Fruit fly (Drosophila melanogaster) whole organism, embryonic: ENCODE measurements around the gene CG14205.

ENCODE experiments used
- Abd-B ChIP-seq: fragments of 200-800 bp; sonication (Bioruptor generic); optimal IDR thresholded peaks from 2 replicates; lab custom pipeline; 2018; ENCODE audit warnings: missing biosample characterization, mild to moderate bottlenecking, missing genetic modification characterization, moderate library complexity
- Ada2b ChIP-seq: fragments of 200-800 bp; sonication (Bioruptor generic); IDR thresholded peaks from 2 replicates; pipeline ENCODE4 v1.3.6; 2022; ENCODE audit warnings: missing biosample characterization, missing genetic modification characterization
- Awh ChIP-seq: fragments of 200-800 bp; sonication (Bioruptor generic); IDR thresholded peaks from 2 replicates; pipeline ENCODE4, ENCODE4 v1.3.6; 2022; ENCODE audit warnings: missing biosample characterization, missing genetic modification characterization
- BEAF-32 ChIP-seq: fragments of 200-800 bp; sonication (Bioruptor generic); optimal IDR thresholded peaks from 3 replicates; lab custom pipeline; 2017; ENCODE audit warnings: missing biosample characterization, missing genetic modification characterization, mild to moderate bottlenecking, moderate library complexity, missing genetic modification reagents
- CG11093 ChIP-seq: fragments of 200-800 bp; sonication (Bioruptor generic); IDR thresholded peaks from 3 replicates; pipeline ENCODE4 v1.3.6; 2022; ENCODE audit warnings: missing biosample characterization, missing genetic modification characterization
- CG11456 ChIP-seq: fragments of 200-800 bp; sonication (Bioruptor generic); IDR thresholded peaks from 3 replicates; pipeline ENCODE4 v1.3.6; 2022; ENCODE audit warnings: missing biosample characterization, missing genetic modification characterization
- CG11504 ChIP-seq: fragments of 200-800 bp; sonication (Bioruptor generic); optimal IDR thresholded peaks from 3 replicates; lab custom pipeline; 2019; ENCODE audit warnings: missing biosample characterization, mild to moderate bottlenecking, missing genetic modification characterization, moderate library complexity
- CG13624 ChIP-seq: fragments of 200-800 bp; sonication (Bioruptor generic); optimal IDR thresholded peaks from 2 replicates; lab custom pipeline; 2016; ENCODE audit warnings: missing biosample characterization, missing genetic modification characterization
- CG14667 ChIP-seq: fragments of 200-800 bp; sonication (Bioruptor generic); IDR thresholded peaks from 2 replicates; pipeline ENCODE4 v1.3.6; 2022; ENCODE audit warnings: missing biosample characterization, missing genetic modification characterization
- CG15073 ChIP-seq: fragments of 200-800 bp; sonication (Bioruptor generic); optimal IDR thresholded peaks from 2 replicates; lab custom pipeline; 2016; ENCODE audit warnings: missing biosample characterization, missing genetic modification characterization
- CG15479 ChIP-seq: fragments of 200-800 bp; sonication (Bioruptor generic); optimal IDR thresholded peaks from 3 replicates; lab custom pipeline; 2019; ENCODE audit warnings: missing biosample characterization, mild to moderate bottlenecking, missing genetic modification characterization, moderate library complexity
- CG16813 ChIP-seq: fragments of 200-800 bp; sonication (Bioruptor generic); IDR thresholded peaks from 3 replicates; pipeline ENCODE4 v1.3.6; 2022; ENCODE audit warnings: missing biosample characterization, missing genetic modification characterization; ENCODE audit not compliant: partially characterized antibody
- CG2116 ChIP-seq: fragments of 200-800 bp; sonication (Bioruptor generic); optimal IDR thresholded peaks from 3 replicates; lab custom pipeline; 2018; ENCODE audit warnings: missing biosample characterization, mild to moderate bottlenecking, missing genetic modification characterization
- CG3065 ChIP-seq: fragments of 200-800 bp; sonication (Bioruptor generic); optimal IDR thresholded peaks from 2 replicates; lab custom pipeline; 2016; ENCODE audit warnings: missing biosample characterization, missing genetic modification characterization
- CG31365 ChIP-seq: fragments of 200-800 bp; sonication (Bioruptor generic); optimal IDR thresholded peaks from 2 replicates; lab custom pipeline; 2018; ENCODE audit warnings: missing biosample characterization, mild to moderate bottlenecking, missing genetic modification characterization
- CG31441 ChIP-seq: fragments of 200-800 bp; sonication (Bioruptor generic); IDR thresholded peaks from 2 replicates; pipeline ENCODE4 v1.3.6; 2022; ENCODE audit warnings: missing biosample characterization, missing genetic modification characterization
- CG32772 ChIP-seq: fragments of 200-800 bp; sonication (Bioruptor generic); IDR thresholded peaks from 2 replicates; pipeline ENCODE4 v1.3.6; 2022; ENCODE audit warnings: missing biosample characterization, missing genetic modification characterization
- CG4328 ChIP-seq: fragments of 200-800 bp; sonication (Bioruptor generic); optimal IDR thresholded peaks from 3 replicates; lab custom pipeline; 2017; ENCODE audit warnings: missing biosample characterization, missing genetic modification reagents, missing genetic modification characterization
- CG4730 ChIP-seq: fragments of 200-800 bp; sonication (Bioruptor generic); IDR thresholded peaks from 2 replicates; pipeline ENCODE4 v1.3.6; 2022; ENCODE audit warnings: missing biosample characterization, missing genetic modification characterization
- CG8765 ChIP-seq: fragments of 200-800 bp; sonication (Bioruptor generic); IDR thresholded peaks from 2 replicates; pipeline ENCODE4 v1.3.6; 2022; ENCODE audit warnings: missing biosample characterization, missing genetic modification characterization
- CG9215 ChIP-seq: fragments of 200-800 bp; sonication (Bioruptor generic); IDR thresholded peaks from 2 replicates; pipeline ENCODE4 v1.3.6; 2022; ENCODE audit warnings: missing biosample characterization, missing genetic modification characterization
- CG9797 ChIP-seq: fragments of 200-800 bp; sonication (Bioruptor generic); optimal IDR thresholded peaks from 3 replicates; lab custom pipeline; 2018; ENCODE audit warnings: missing biosample characterization, mild to moderate bottlenecking, missing genetic modification characterization
- CHES-1-like ChIP-seq: fragments of 200-800 bp; sonication (Bioruptor generic); optimal IDR thresholded peaks from 2 replicates; lab custom pipeline; 2016; ENCODE audit warnings: missing biosample characterization, missing genetic modification characterization
- Drgx ChIP-seq: fragments of 200-800 bp; sonication (Bioruptor generic); IDR thresholded peaks from 2 replicates; pipeline ENCODE4 v1.3.6; 2022; ENCODE audit warnings: missing biosample characterization, missing genetic modification characterization
- Gug ChIP-seq: fragments of 200-800 bp; sonication (Bioruptor generic); IDR thresholded peaks from 4 replicates; pipeline ENCODE4 v1.3.6; 2022; ENCODE audit warnings: missing biosample characterization, missing genetic modification characterization
- Jarid2 ChIP-seq: fragments of 200-800 bp; sonication (Bioruptor generic); optimal IDR thresholded peaks from 3 replicates; lab custom pipeline; 2017; ENCODE audit warnings: mild to moderate bottlenecking, missing biosample characterization, missing genetic modification reagents, missing genetic modification characterization
- Max ChIP-seq: fragments of 200-800 bp; sonication (Bioruptor generic); optimal IDR thresholded peaks from 2 replicates; lab custom pipeline; 2016; ENCODE audit warnings: missing biosample characterization, mild to moderate bottlenecking, missing genetic modification characterization
- Nf-YC ChIP-seq: fragments of 200-800 bp; optimal IDR thresholded peaks from 3 replicates; lab custom pipeline; 2019; ENCODE audit warnings: missing biosample characterization, mild to moderate bottlenecking, missing genetic modification characterization, moderate library complexity
- Opbp ChIP-seq: fragments of 200-800 bp; sonication (Bioruptor generic); IDR thresholded peaks from 3 replicates; pipeline ENCODE4 v1.3.6; 2022; ENCODE audit warnings: missing biosample characterization, missing genetic modification characterization; ENCODE audit not compliant: partially characterized antibody
- Six4 ChIP-seq: fragments of 200-800 bp; sonication (Bioruptor generic); optimal IDR thresholded peaks from 2 replicates; lab custom pipeline; 2016; ENCODE audit warnings: missing biosample characterization, missing genetic modification characterization
- YL-1 ChIP-seq: fragments of 200-800 bp; sonication (Bioruptor generic); optimal IDR thresholded peaks from 3 replicates; lab custom pipeline; 2017; ENCODE audit warnings: missing biosample characterization, mild to moderate bottlenecking, missing genetic modification characterization
- al ChIP-seq: fragments of 200-800 bp; sonication (Bioruptor generic); IDR thresholded peaks from 2 replicates; pipeline ENCODE4 v1.3.6; 2022; ENCODE audit warnings: missing biosample characterization, missing genetic modification characterization
- bigmax ChIP-seq: fragments of 200-800 bp; sonication (Bioruptor generic); optimal IDR thresholded peaks from 2 replicates; lab custom pipeline; 2018; ENCODE audit warnings: missing biosample characterization, mild to moderate bottlenecking, missing genetic modification characterization
- bsh ChIP-seq, 2 experiments: fragments of 200-800 bp; sonication (Bioruptor generic); optimal IDR thresholded peaks; 2 replicates each; lab custom pipeline; 2017 to 2018; ENCODE audit warnings: mild to moderate bottlenecking in 2 of 2, missing biosample characterization in 2 of 2, missing genetic modification characterization in 2 of 2, moderate library complexity in 1 of 2
- chif ChIP-seq, 2 experiments: fragments of 200-800 bp; sonication (Bioruptor generic); optimal IDR thresholded peaks; 3 replicates each; lab custom pipeline; 2016; ENCODE audit warnings: missing biosample characterization in 2 of 2, missing genetic modification characterization in 2 of 2
- chn ChIP-seq: fragments of 200-800 bp; sonication (Bioruptor generic); optimal IDR thresholded peaks from 2 replicates; lab custom pipeline; 2016; ENCODE audit warnings: missing biosample characterization, missing genetic modification characterization
- cwo ChIP-seq: fragments of 200-800 bp; sonication (Bioruptor generic); optimal IDR thresholded peaks from 3 replicates; lab custom pipeline; 2017; ENCODE audit warnings: missing biosample characterization, missing genetic modification characterization, mild to moderate bottlenecking, moderate library complexity, missing genetic modification reagents
- dysf ChIP-seq: fragments of 200-800 bp; sonication (Bioruptor generic); IDR thresholded peaks from 3 replicates; pipeline ENCODE4 v1.3.6; 2022; ENCODE audit warnings: missing biosample characterization, missing genetic modification characterization
- fd102C ChIP-seq: fragments of 200-800 bp; sonication (Bioruptor generic); optimal IDR thresholded peaks from 2 replicates; lab custom pipeline; 2018; ENCODE audit warnings: missing biosample characterization, mild to moderate bottlenecking, missing genetic modification characterization, moderate library complexity
- gce ChIP-seq: fragments of 200-800 bp; sonication (Bioruptor generic); IDR thresholded peaks from 3 replicates; pipeline ENCODE4 v1.3.6; 2022; ENCODE audit warnings: missing biosample characterization, missing genetic modification characterization
- grau ChIP-seq: fragments of 200-800 bp; optimal IDR thresholded peaks from 3 replicates; lab custom pipeline; 2019; ENCODE audit warnings: missing biosample characterization, mild to moderate bottlenecking, missing genetic modification characterization, moderate library complexity
- her ChIP-seq: fragments of 200-800 bp; sonication (Bioruptor generic); optimal IDR thresholded peaks from 2 replicates; lab custom pipeline; 2016; ENCODE audit warnings: missing biosample characterization, missing genetic modification characterization
- nmo ChIP-seq: fragments of 200-800 bp; sonication (Bioruptor generic); optimal IDR thresholded peaks from 2 replicates; lab custom pipeline; 2018; ENCODE audit warnings: missing biosample characterization, mild to moderate bottlenecking, missing genetic modification characterization, moderate library complexity
- nom ChIP-seq: fragments of 200-800 bp; sonication (Bioruptor generic); optimal IDR thresholded peaks from 2 replicates; lab custom pipeline; 2017; ENCODE audit warnings: missing biosample characterization, missing genetic modification characterization, mild to moderate bottlenecking, moderate library complexity, missing genetic modification reagents
- slou ChIP-seq: fragments of 200-800 bp; sonication (Bioruptor generic); optimal IDR thresholded peaks from 3 replicates; lab custom pipeline; 2016; ENCODE audit warnings: missing biosample characterization, missing genetic modification characterization
- sna ChIP-seq: fragments of 200-800 bp; sonication (Bioruptor generic); IDR thresholded peaks from 2 replicates; pipeline ENCODE4 v1.3.6; 2022; ENCODE audit warnings: missing biosample characterization, missing genetic modification characterization; ENCODE audit not compliant: partially characterized antibody
- stwl ChIP-seq: fragments of 200-800 bp; sonication (Bioruptor generic); optimal IDR thresholded peaks from 3 replicates; lab custom pipeline; 2018; ENCODE audit warnings: missing biosample characterization, mild to moderate bottlenecking, missing genetic modification characterization, moderate library complexity
- tll ChIP-seq, 2 experiments: fragments of 200-800 bp in 1 of 2; fragments of >200 bp in 1 of 2; sonication (Bioruptor generic) in 1 of 2; optimal IDR thresholded peaks; 2 replicates each; lab custom pipeline; 2017 to 2019; ENCODE audit warnings: missing biosample characterization in 2 of 2, missing genetic modification characterization in 2 of 2, mild to moderate bottlenecking in 1 of 2, moderate library complexity in 1 of 2
- trh ChIP-seq: fragments of 200-800 bp; sonication (Bioruptor generic); optimal IDR thresholded peaks from 2 replicates; lab custom pipeline; 2016; ENCODE audit warnings: missing biosample characterization, missing genetic modification characterization
- vvl ChIP-seq: fragments of 200-800 bp; sonication (Bioruptor generic); IDR thresholded peaks from 2 replicates; pipeline ENCODE4 v1.3.6; 2022; ENCODE audit warnings: missing biosample characterization, missing genetic modification characterization

CG14205 gene

dm6 chrX:19608042-19608609, 15.7 kb downstream of the CG14205 start (continued):
- TF ChIP-seq chn: no peak
- TF ChIP-seq CG11456 (GFP tag; lab: Robert Waterston, UW): no peak
- no peak for TF ChIP-seq tll (GFP tag; optimal IDR thresholded peaks at IDR 0.05; lab: Kevin White, UChicago)
- TF ChIP-seq CG9215 (GFP tag; lab: Robert Waterston, UW): no peak
- no peak for TF ChIP-seq CG15073 (GFP tag; lab: Kevin White, UChicago)
- TF ChIP-seq CG13624 (GFP tag; lab: Kevin White, UChicago): peak; percentile 31
- TF ChIP-seq CG14667 (GFP tag; lab: Robert Waterston, UW): no peak
- TF ChIP-seq Drgx (GFP tag; lab: Robert Waterston, UW): no peak
- TF ChIP-seq bigmax (GFP tag; lab: Kevin White, UChicago): no peak
- peak; percentile 38 for TF ChIP-seq CG2116 (GFP tag; lab: Kevin White, UChicago)
- no peak for TF ChIP-seq sna
- no peak for TF ChIP-seq Max
- TF ChIP-seq CG8765 (GFP tag; lab: Robert Waterston, UW): no peak
- no peak for TF ChIP-seq vvl (GFP tag; lab: Robert Waterston, UW)
- no peak for TF ChIP-seq YL-1
- no peak for TF ChIP-seq CG3065 (GFP tag; lab: Kevin White, UChicago)
- TF ChIP-seq gce (GFP tag; lab: Robert Waterston, UW): no peak
- no peak for TF ChIP-seq dysf (GFP tag; lab: Robert Waterston, UW)
- no peak for TF ChIP-seq her (GFP tag; lab: Kevin White, UChicago)
- TF ChIP-seq Opbp: peak; percentile 55; the same call in 2 of the 3 replicates
- TF ChIP-seq Gug (GFP tag; lab: Robert Waterston, UW): no peak
- TF ChIP-seq CG11504 (tag; lab: Kevin White, UChicago): no peak
- no peak for TF ChIP-seq grau
- no peak for TF ChIP-seq CG4730
- no peak for TF ChIP-seq slou (GFP tag; lab: Kevin White, UChicago)
- no peak for TF ChIP-seq fd102C (GFP tag; lab: Kevin White, UChicago)
- no peak for TF ChIP-seq CHES-1-like (GFP tag; lab: Kevin White, UChicago)
- TF ChIP-seq cwo (GFP tag; lab: Kevin White, UChicago): peak; percentile 93
- peak; percentile 25 for TF ChIP-seq BEAF-32 (GFP tag; lab: Kevin White, UChicago)
- TF ChIP-seq trh (GFP tag; lab: Kevin White, UChicago): no peak
- TF ChIP-seq CG31365: no peak
- peak; percentile 60 for TF ChIP-seq stwl (tag; lab: Kevin White, UChicago)
- no peak for TF ChIP-seq Abd-B (GFP tag; lab: Kevin White, UChicago)
- peak; percentile 72 for TF ChIP-seq Awh (GFP tag; lab: Robert Waterston, UW)
- TF ChIP-seq CG32772 (GFP tag; lab: Robert Waterston, UW): no peak
- no peak for TF ChIP-seq nmo
- no peak for TF ChIP-seq chif (GFP tag; optimal IDR thresholded peaks at IDR 0.05; lab: Kevin White, UChicago)
- no peak for TF ChIP-seq CG15479 (GFP tag; lab: Kevin White, UChicago)
- TF ChIP-seq CG31441: no peak
- no peak for TF ChIP-seq CG4328 (GFP tag; lab: Kevin White, UChicago)
- no peak for TF ChIP-seq CG9797
- no peak for TF ChIP-seq CG11093
- no peak for TF ChIP-seq bsh (GFP tag; optimal IDR thresholded peaks at IDR 0.05; lab: Kevin White, UChicago)
- TF ChIP-seq Six4 (GFP tag; lab: Kevin White, UChicago): no peak
- TF ChIP-seq nom (GFP tag; lab: Kevin White, UChicago): peak; percentile 26
- no peak for TF ChIP-seq al (GFP tag; lab: Robert Waterston, UW)
- TF ChIP-seq Nf-YC: no peak
- TF ChIP-seq CG16813 (GFP tag; lab: Robert Waterston, UW): peak; percentile 55
- TF ChIP-seq Ada2b (GFP tag; lab: Robert Waterston, UW): no peak
- no peak for TF ChIP-seq Jarid2 (GFP tag; lab: Kevin White, UChicago)
